Worm (Caenorhabditis elegans): ENCODE data around the gene ets-5.

- TF ChIP-seq aptf-3 (GFP tag; IDR thresholded peaks at IDR 0.05) (no peak), pha-4 (tag; optimal IDR thresholded peaks at IDR 0.05) (no peak), F39B2.1 (GFP tag; IDR thresholded peaks at IDR 0.05) (no peak), attf-3 (GFP tag; conservative IDR thresholded peaks at IDR 0.05) (no peak), nfya-1 (tag; optimal IDR thresholded peaks at IDR 0.05; ENCODE audit: borderline replicate concordance, insufficient read depth) (no peak), ztf-6 (GFP tag; IDR thresholded peaks at IDR 0.05) (no peak), ama-1 (optimal IDR thresholded peaks at IDR 0.05) (no peak), ama-1 (GFP tag; optimal IDR thresholded peaks at IDR 0.05) (no peak), F10E7.11 (tag; optimal IDR thresholded peaks at IDR 0.05) (no peak), lsl-1 (GFP tag; optimal IDR thresholded peaks at IDR 0.05) (no peak), snpc-3.4 (tag; optimal IDR thresholded peaks at IDR 0.05) (no peak), unc-62 (GFP tag; optimal IDR thresholded peaks at IDR 0.05) (no peak), efl-1 (GFP tag; optimal IDR thresholded peaks at IDR 0.05) (no peak)
Observed at ce11 chrX:5121789-5122188, 37.5 kb upstream of the ets-5 start.

All from whole organism, young adult.